Fruit fly (Drosophila melanogaster) whole organism, adult: ENCODE results near the gene Nnk.

ENCODE experiments used
- CG33017 ChIP-seq: fragments of 200-800 bp; sonication (Bioruptor generic); optimal IDR thresholded peaks from 2 replicates; lab custom pipeline; 2018; ENCODE audit warnings: missing biosample characterization, mild to moderate bottlenecking, missing genetic modification characterization, moderate library complexity
- toe ChIP-seq: fragments of 200-800 bp; sonication (Bioruptor generic); optimal IDR thresholded peaks from 2 replicates; lab custom pipeline; 2016; ENCODE audit warnings: missing biosample characterization, missing genetic modification characterization

DNA sequence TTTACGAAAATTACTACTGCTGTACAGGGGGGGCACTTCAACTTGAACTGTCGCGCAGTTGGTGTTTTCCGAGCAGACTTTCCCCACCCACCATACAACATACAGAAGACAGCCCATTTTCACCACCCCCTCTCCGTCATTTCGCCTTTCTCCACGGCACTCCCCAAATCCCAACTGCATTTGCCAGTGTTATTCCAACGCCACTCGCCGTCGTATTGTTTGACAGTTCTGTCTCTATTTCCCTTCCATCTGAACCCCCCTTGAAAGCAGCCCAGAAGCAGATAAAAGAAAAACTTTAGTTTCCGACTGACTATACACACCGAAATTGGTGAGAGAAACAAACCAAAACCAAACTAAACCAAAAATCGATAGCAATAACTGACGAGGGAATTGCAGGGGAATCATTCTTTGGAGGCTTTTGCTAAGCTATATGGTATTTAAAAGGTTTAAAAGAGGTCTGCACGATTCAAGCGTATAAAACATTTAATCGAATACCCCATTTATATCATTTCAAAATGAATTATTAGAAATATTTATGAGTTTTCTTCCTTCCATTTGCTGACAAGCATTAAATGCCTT is 22.1 kb upstream of the Nnk start:
- TF ChIP-seq toe (GFP tag; lab: Kevin White, UChicago) = no peak
- TF ChIP-seq CG33017 (tag; lab: Kevin White, UChicago) = no peak
